Worm (Caenorhabditis elegans): ENCODE measurements around the gene ins-20.
A peak's percentile ranks its signal among the peaks of the same experiment; 100 is the strongest.
"Not testable (repeated sequence)": the region's sequence is repeated elsewhere in the genome, so short reads cannot be mapped to it uniquely, and the experiment has no call there.

ins-20 gene

DNA sequence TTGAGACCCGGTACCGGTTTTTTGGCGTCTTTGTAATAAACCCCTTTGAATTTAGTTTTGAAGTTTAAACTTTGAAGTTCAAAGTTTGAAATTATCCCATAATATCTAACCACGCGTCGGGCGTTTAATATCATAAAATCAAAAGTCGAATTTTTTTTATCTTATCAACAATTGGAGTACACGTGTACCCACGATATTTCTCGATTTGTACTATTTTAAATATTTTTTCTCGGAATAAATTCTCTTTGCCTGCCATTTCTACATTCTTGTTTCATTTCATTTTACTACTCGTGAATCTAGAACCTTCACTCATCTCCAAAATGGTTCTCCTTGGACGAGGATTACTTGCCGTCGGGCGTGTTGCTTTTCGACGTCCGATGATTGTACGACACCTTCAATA is 39.5 kb downstream of the ins-20 start, which contains the start of gene gldc-1:
Gene gldc-1, plus strand, starts transcription at position 301 of the 400 bp plus-strand sequence.
- TF ChIP-seq unc-62 (GFP tag; optimal IDR thresholded peaks at IDR 0.05) (no peak), lag-1 (GFP tag; IDR thresholded peaks at IDR 0.05) (no peak), F55B11.4 (tag; optimal IDR thresholded peaks at IDR 0.05; ENCODE audit: borderline replicate concordance, insufficient read depth) (no peak), athp-1 (tag; optimal IDR thresholded peaks at IDR 0.05) (no peak)

DNA sequence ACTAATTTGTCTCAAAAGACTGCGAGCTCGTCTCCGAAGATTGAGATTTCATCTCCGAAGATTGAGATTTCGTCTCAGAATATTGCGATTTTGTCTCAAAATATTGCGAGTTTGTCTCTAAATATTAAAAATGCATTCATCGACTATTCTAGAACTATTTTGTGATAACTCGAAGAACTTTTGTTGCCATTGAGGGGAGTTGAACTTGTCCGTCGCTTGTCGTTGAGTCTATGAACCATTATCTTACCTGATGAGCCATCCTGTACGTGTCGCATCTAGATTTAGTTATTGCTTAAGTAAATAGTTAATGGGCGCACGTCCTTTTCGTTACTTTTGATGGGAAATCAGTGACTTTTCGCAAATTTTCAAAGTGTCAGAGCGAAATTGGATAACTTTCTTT is 43.9 kb downstream of the ins-20 start:
- TF ChIP-seq ekl-4 (GFP tag; IDR thresholded peaks at IDR 0.05) (peak; percentile 61; the same call in 1 of the 2 replicates), tbp1 (GFP tag; optimal IDR thresholded peaks at IDR 0.05) (peak; percentile 44), attf-6 (GFP tag; IDR thresholded peaks at IDR 0.05) (peak; percentile 54; the same call in 1 of the 2 replicates), ceh-58 (GFP tag; IDR thresholded peaks at IDR 0.05) (peak; percentile 47; the same call in 1 of the 2 replicates), hmg-1.2 (GFP tag; IDR thresholded peaks at IDR 0.05) (0 out of 2 replicates have a peak, but pooled peaks have one; percentile 23), rpc-1 (tag; optimal IDR thresholded peaks at IDR 0.05) (peak; percentile 39), hsf-1 (GFP tag; IDR thresholded peaks at IDR 0.05) (peak; percentile 70; the same call in 1 of the 2 replicates), Y56A3A.18 (GFP tag; IDR thresholded peaks at IDR 0.05) (0 out of 2 replicates have a peak, but pooled peaks have one; percentile 60), madf-3 (GFP tag; IDR thresholded peaks at IDR 0.05) (0 out of 2 replicates have a peak, but pooled peaks have one; percentile 43), ztf-25 (GFP tag; IDR thresholded peaks at IDR 0.05) (0 out of 2 replicates have a peak, but pooled peaks have one; percentile 59), rcor-1 (GFP tag; IDR thresholded peaks at IDR 0.05) (0 out of 2 replicates have a peak, but pooled peaks have one; percentile 44), lin-26 (GFP tag; IDR thresholded peaks at IDR 0.05) (peak; percentile 84), D2030.7 (GFP tag; IDR thresholded peaks at IDR 0.05) (peak; percentile 64), madf-6 (GFP tag; IDR thresholded peaks at IDR 0.05) (peak; percentile 55; the same call in 1 of the 2 replicates)
- not testable (repeated sequence) for TF ChIP-seq rpc-1 (optimal IDR thresholded peaks at IDR 0.05)

DNA sequence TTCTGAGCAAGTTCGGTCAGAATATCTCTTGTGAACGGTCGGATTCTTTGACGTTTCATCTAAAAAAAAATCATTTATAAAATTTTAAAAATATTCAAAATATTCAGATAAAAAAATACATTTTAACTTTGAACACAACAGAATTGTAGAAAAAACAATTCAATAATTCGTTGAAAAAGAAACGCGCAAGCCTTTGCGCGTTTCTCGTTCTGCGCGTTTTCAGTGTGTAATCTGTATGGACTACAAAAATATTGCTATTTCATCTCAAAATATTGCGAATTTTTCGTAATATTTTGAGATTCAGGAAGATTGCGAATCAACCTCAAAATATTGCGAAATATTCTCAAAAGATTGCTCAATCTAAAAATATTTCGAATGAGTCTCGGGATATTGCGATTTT is 45.3 kb downstream of the ins-20 start, which contains the start of gene R12C12.7:
Gene R12C12.7, minus strand, starts transcription at position 59 of the 400 bp plus-strand sequence.
- TF ChIP-seq nhr-80 (tag; optimal IDR thresholded peaks at IDR 0.05): peak; percentile 32
- no peak for TF ChIP-seq hlh-12 (tag; optimal IDR thresholded peaks at IDR 0.05)
- peak; percentile 89 for TF ChIP-seq ztf-18 (tag; optimal IDR thresholded peaks at IDR 0.05)
- TF ChIP-seq cebp-1 (GFP tag; IDR thresholded peaks at IDR 0.05): peak; percentile 41; the same call in 1 of the 2 replicates
- TF ChIP-seq cebp-1 (tag; optimal IDR thresholded peaks at IDR 0.05): peak; percentile 76

Measured in whole organism, young adult.